Fruit fly (Drosophila melanogaster): ENCODE measurements around the gene CG34278.

dm6 chr3R:17079859-17080255, 40.4 kb upstream of the CG34278 start, which contains the start of the genes Keap1 and kuk:
- TF ChIP-seq h (GFP tag; optimal IDR thresholded peaks at IDR 0.05): peak; percentile 82
- TF ChIP-seq N (GFP tag; optimal IDR thresholded peaks at IDR 0.05): no peak
- no peak for TF ChIP-seq Mio (GFP tag; optimal IDR thresholded peaks at IDR 0.05)
- no peak for TF ChIP-seq pan (optimal IDR thresholded peaks at IDR 0.05)
- TF ChIP-seq br (GFP tag; optimal IDR thresholded peaks at IDR 0.05): peak; percentile 71
- peak; percentile 85 for TF ChIP-seq Jra (GFP tag; optimal IDR thresholded peaks at IDR 0.05)
- TF ChIP-seq GATAd (GFP tag; optimal IDR thresholded peaks at IDR 0.05): no peak
- no peak for TF ChIP-seq usp (GFP tag; optimal IDR thresholded peaks at IDR 0.05)
